Worm (Caenorhabditis elegans) whole organism, mixed stage, embryonic: ENCODE measurements around the gene zhit-3.

Source experiments
- blmp-1 ChIP-seq: fragments of 150-350 bp; optimal IDR thresholded peaks from 2 replicates; lab custom pipeline; 2014; ENCODE audit warnings: missing biosample characterization, missing genetic modification characterization
- ceh-39 ChIP-seq: fragments of 150-350 bp; optimal IDR thresholded peaks from 2 replicates; lab custom pipeline; 2014; ENCODE audit warnings: missing biosample characterization, missing genetic modification characterization
- ceh-43 ChIP-seq: fragments of 200-800 bp; sonication (Bioruptor generic); optimal IDR thresholded peaks from 2 replicates; lab custom pipeline; 2018; ENCODE audit warnings: mild to moderate bottlenecking, missing genetic modification characterization, moderate library complexity, missing compliant biosample characterization
- ceh-83 ChIP-seq: fragments of 200-800 bp; sonication (Bioruptor generic); optimal IDR thresholded peaks from 2 replicates; lab custom pipeline; 2018; ENCODE audit warnings: mild to moderate bottlenecking, missing genetic modification characterization, missing compliant biosample characterization
- ces-1 ChIP-seq: fragments of 150-350 bp; optimal IDR thresholded peaks from 2 replicates; lab custom pipeline; 2014; ENCODE audit warnings: missing biosample characterization, missing genetic modification reagents, missing genetic modification characterization
- cnd-1 ChIP-seq: fragments of 200-800 bp; sonication (Bioruptor generic); optimal IDR thresholded peaks from 2 replicates; lab custom pipeline; 2018; ENCODE audit warnings: mild to moderate bottlenecking, missing genetic modification characterization, missing compliant biosample characterization
- drap-1 ChIP-seq: fragments of 200-800 bp; sonication (Bioruptor generic); optimal IDR thresholded peaks from 3 replicates; lab custom pipeline; 2018; ENCODE audit warnings: mild to moderate bottlenecking, missing genetic modification characterization, missing compliant biosample characterization
- elt-1 ChIP-seq: sonication (generic microtip); optimal IDR thresholded peaks from 2 replicates; lab custom pipeline; 2017; ENCODE audit warnings: missing genetic modification characterization, mild to moderate bottlenecking, missing compliant biosample characterization, antibody characterized with exemption, moderate library complexity, borderline replicate concordance; ENCODE audit not compliant: insufficient read depth
- flh-1 ChIP-seq: fragments of 200-800 bp; sonication (Bioruptor generic); optimal IDR thresholded peaks from 2 replicates; lab custom pipeline; 2018; ENCODE audit warnings: mild to moderate bottlenecking, missing genetic modification characterization, moderate library complexity, missing compliant biosample characterization
- ham-2 ChIP-seq: fragments of 200-800 bp; sonication (Bioruptor generic); optimal IDR thresholded peaks from 2 replicates; lab custom pipeline; 2018; ENCODE audit warnings: mild to moderate bottlenecking, missing genetic modification characterization, missing compliant biosample characterization
- hlh-1 ChIP-seq: fragments of 150-350 bp; optimal IDR thresholded peaks from 2 replicates; lab custom pipeline; 2014; ENCODE audit warnings: missing biosample characterization, missing genetic modification reagents, missing genetic modification characterization
- lin-13 ChIP-seq: fragments of 150-350 bp; optimal IDR thresholded peaks from 2 replicates; lab custom pipeline; 2014; ENCODE audit warnings: missing biosample characterization, missing genetic modification characterization
- lsy-2 ChIP-seq: fragments of 150-350 bp; optimal IDR thresholded peaks from 2 replicates; lab custom pipeline; 2014; ENCODE audit warnings: missing biosample characterization, missing genetic modification characterization
- mab-5 ChIP-seq: fragments of 150-350 bp; optimal IDR thresholded peaks from 2 replicates; lab custom pipeline; 2014; ENCODE audit warnings: missing biosample characterization, missing genetic modification characterization
- mep-1 ChIP-seq: fragments of 150-350 bp; optimal IDR thresholded peaks from 2 replicates; lab custom pipeline; 2017; ENCODE audit warnings: missing biosample characterization, missing genetic modification reagents, missing genetic modification characterization, inconsistent platforms
- mls-2 ChIP-seq: sonication (generic microtip); optimal IDR thresholded peaks from 2 replicates; lab custom pipeline; 2016; ENCODE audit warnings: mild to moderate bottlenecking, missing genetic modification characterization, moderate library complexity, missing compliant biosample characterization
- nhr-12 ChIP-seq: fragments of 150-350 bp; optimal IDR thresholded peaks from 2 replicates; lab custom pipeline; 2014; ENCODE audit warnings: missing biosample characterization, missing genetic modification characterization
- nhr-2 ChIP-seq: fragments of 150-350 bp; optimal IDR thresholded peaks from 2 replicates; lab custom pipeline; 2014; ENCODE audit warnings: missing biosample characterization, missing genetic modification characterization
- pha-4 ChIP-seq: fragments of 150-350 bp; optimal IDR thresholded peaks from 2 replicates; lab custom pipeline; 2018; ENCODE audit warnings: missing biosample characterization, missing genetic modification reagents, missing genetic modification characterization
- sem-2 ChIP-seq: fragments of 200-800 bp; sonication (Bioruptor generic); optimal IDR thresholded peaks from 2 replicates; lab custom pipeline; 2018; ENCODE audit warnings: mild to moderate bottlenecking, missing genetic modification characterization, missing compliant biosample characterization
- snpc-4 ChIP-seq: fragments of 150-350 bp; optimal IDR thresholded peaks from 2 replicates; lab custom pipeline; 2014; ENCODE audit warnings: missing biosample characterization, missing genetic modification characterization
- sptf-1 ChIP-seq: sonication (generic microtip); optimal IDR thresholded peaks from 2 replicates; lab custom pipeline; 2017; ENCODE audit warnings: mild to moderate bottlenecking, missing genetic modification characterization, moderate library complexity, missing compliant biosample characterization
- tbx-8 ChIP-seq: fragments of 200-800 bp; sonication (Bioruptor generic); optimal IDR thresholded peaks from 2 replicates; lab custom pipeline; 2018; ENCODE audit warnings: mild to moderate bottlenecking, missing genetic modification characterization, moderate library complexity, missing compliant biosample characterization
- unc-120 ChIP-seq: sonication (generic microtip); optimal IDR thresholded peaks from 2 replicates; lab custom pipeline; 2017; ENCODE audit warnings: missing genetic modification characterization, missing compliant biosample characterization; ENCODE audit not compliant: poor library complexity, severe bottlenecking
- unc-39 ChIP-seq: fragments of 150-350 bp; optimal IDR thresholded peaks from 2 replicates; lab custom pipeline; 2014; ENCODE audit warnings: missing biosample characterization, missing genetic modification characterization
- unc-62 ChIP-seq: fragments of 150-350 bp; optimal IDR thresholded peaks from 2 replicates; lab custom pipeline; 2014; ENCODE audit warnings: missing biosample characterization, missing genetic modification reagents, missing genetic modification characterization
- zip-8 ChIP-seq: fragments of 150-350 bp; optimal IDR thresholded peaks from 2 replicates; lab custom pipeline; 2014; ENCODE audit warnings: missing biosample characterization, missing genetic modification characterization
- ztf-11 ChIP-seq: fragments of 150-350 bp; optimal IDR thresholded peaks from 2 replicates; lab custom pipeline; 2014; ENCODE audit warnings: missing biosample characterization, missing genetic modification characterization

zhit-3 gene

ce11 chrV:10243105-10243504 is 31.2 kb upstream of the zhit-3 start, which contains the start of gene C12D8.9:
Gene C12D8.9 (minus strand): TSS chrV:10243205.
- no peak for TF ChIP-seq nhr-2 (tag; lab: Kevin White, UChicago)
- TF ChIP-seq sem-2 (GFP tag; lab: Kevin White, UChicago): no peak
- no peak for TF ChIP-seq tbx-8
- TF ChIP-seq lsy-2 (tag; lab: Kevin White, UChicago): no peak
- no peak for TF ChIP-seq ham-2 (GFP tag; lab: Kevin White, UChicago)
- TF ChIP-seq mab-5 (tag; lab: Kevin White, UChicago): no peak
- no peak for TF ChIP-seq lin-13
- TF ChIP-seq unc-120: no peak
- TF ChIP-seq drap-1 (GFP tag; lab: Kevin White, UChicago): no peak
- no peak for TF ChIP-seq sptf-1 (tag; lab: Kevin White, UChicago)
- no peak for TF ChIP-seq ceh-43 (GFP tag; lab: Kevin White, UChicago)
- TF ChIP-seq blmp-1 (tag; lab: Kevin White, UChicago): no peak
- TF ChIP-seq unc-62 (GFP tag; lab: Kevin White, UChicago): no peak
- no peak for TF ChIP-seq ceh-83 (GFP tag; lab: Kevin White, UChicago)
- TF ChIP-seq cnd-1 (tag; lab: Kevin White, UChicago): no peak
- no peak for TF ChIP-seq pha-4 (tag; lab: Kevin White, UChicago)
- TF ChIP-seq snpc-4: no peak
- TF ChIP-seq unc-39: no peak
- TF ChIP-seq, all 35 proteins: peak for 0

DNA sequence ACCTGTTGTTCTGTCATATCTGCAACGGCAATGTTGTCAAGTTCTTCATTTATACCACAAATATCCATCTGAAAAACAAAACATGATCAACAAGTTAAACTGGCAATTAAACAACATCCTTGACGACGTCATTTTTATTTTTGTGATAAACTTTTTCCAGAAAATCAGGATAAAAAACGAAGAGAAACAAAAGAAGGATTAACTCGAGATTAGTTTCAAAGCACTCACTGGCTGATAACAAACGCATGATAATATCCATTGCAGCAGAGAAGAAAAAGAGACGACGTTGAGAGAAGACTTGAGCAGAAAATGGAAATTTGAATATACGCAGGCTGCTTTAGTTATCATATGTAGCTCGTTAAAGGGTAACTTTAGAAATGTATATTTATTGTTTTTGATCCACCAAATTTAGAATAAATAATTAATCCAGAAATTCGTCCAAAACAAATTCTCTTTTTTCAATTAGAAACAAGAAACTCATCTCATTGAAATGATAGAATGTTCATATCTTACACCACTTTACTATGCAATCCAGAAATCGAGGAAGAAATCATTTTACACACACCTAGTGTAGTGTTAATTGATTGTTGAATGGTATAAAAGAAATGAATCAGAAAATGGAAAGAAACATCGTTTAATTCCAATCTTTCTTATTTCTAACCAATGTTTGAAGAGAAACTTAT is 29.3 kb upstream of the zhit-3 start, which contains the start of the genes C12D8.21 and col-148:
Gene C12D8.21, minus strand, starts transcription at position 68 of the 683 bp plus-strand sequence.
Gene col-148, plus strand, starts transcription at position 633 of the 683 bp plus-strand sequence.
- TF ChIP-seq flh-1: no peak
- TF ChIP-seq ceh-43 (GFP tag; lab: Kevin White, UChicago): no peak
- TF ChIP-seq snpc-4: no peak
- no peak for TF ChIP-seq ces-1 (GFP tag; lab: Kevin White, UChicago)
- no peak for TF ChIP-seq elt-1 (tag; lab: Kevin White, UChicago)
- TF ChIP-seq pha-4 (tag; lab: Kevin White, UChicago): no peak
- TF ChIP-seq unc-120: no peak
- no peak for TF ChIP-seq unc-62 (GFP tag; lab: Kevin White, UChicago)
- TF ChIP-seq drap-1 (GFP tag; lab: Kevin White, UChicago): no peak
- no peak for TF ChIP-seq nhr-12
- no peak for TF ChIP-seq mep-1 (tag; lab: Kevin White, UChicago)
- no peak for TF ChIP-seq ham-2 (GFP tag; lab: Kevin White, UChicago)
- TF ChIP-seq mls-2 (tag; lab: Kevin White, UChicago): no peak
- TF ChIP-seq nhr-2 (tag; lab: Kevin White, UChicago): no peak
- no peak for TF ChIP-seq zip-8 (tag; lab: Kevin White, UChicago)

ce11 chrV:10239861-10240260 is 27.9 kb upstream of the zhit-3 start, which contains the start of gene fipr-8:
Gene fipr-8 (minus strand): TSS chrV:10239961.
- TF ChIP-seq ham-2 (GFP tag; lab: Kevin White, UChicago) (no peak), pha-4 (tag; lab: Kevin White, UChicago) (no peak), ztf-11 (tag; lab: Kevin White, UChicago) (no peak), snpc-4 (no peak), nhr-2 (tag; lab: Kevin White, UChicago) (no peak), nhr-12 (no peak), sem-2 (GFP tag; lab: Kevin White, UChicago) (no peak), sptf-1 (tag; lab: Kevin White, UChicago) (no peak), unc-62 (GFP tag; lab: Kevin White, UChicago) (no peak)

DNA sequence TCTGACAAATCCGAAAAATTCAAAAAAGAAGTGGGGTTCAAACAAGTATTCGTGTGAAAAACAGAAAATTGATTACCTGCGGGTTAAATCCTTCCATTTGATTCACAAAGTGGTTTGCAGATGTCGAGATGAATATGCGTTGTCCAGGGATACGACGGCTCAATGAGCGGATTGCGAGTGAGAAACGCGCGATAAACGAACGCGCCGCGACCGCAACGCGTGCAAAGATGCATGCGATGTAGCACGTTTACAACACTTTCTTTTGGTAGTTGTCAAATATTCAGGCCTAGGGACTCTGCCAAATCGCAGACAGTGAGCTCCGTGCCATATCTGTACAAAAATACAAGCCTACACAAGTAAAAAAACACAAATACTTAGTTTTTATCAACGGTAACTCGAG is 26.7 kb upstream of the zhit-3 start, which contains the start of gene fubl-1:
Gene fubl-1, minus strand, starts transcription at position 202 of the 400 bp plus-strand sequence.
- TF ChIP-seq hlh-1 (tag; lab: Kevin White, UChicago) (no peak), ceh-39 (tag; lab: Kevin White, UChicago) (no peak), lin-13 (peak; percentile 2), sptf-1 (tag; lab: Kevin White, UChicago) (peak; percentile 46), nhr-12 (no peak), unc-39 (no peak), lsy-2 (tag; lab: Kevin White, UChicago) (peak; percentile 31), pha-4 (tag; lab: Kevin White, UChicago) (peak; percentile 8), ces-1 (GFP tag; lab: Kevin White, UChicago) (peak; percentile 7), mep-1 (tag; lab: Kevin White, UChicago) (peak; percentile 42), blmp-1 (tag; lab: Kevin White, UChicago) (no peak)
